Fruit fly (Drosophila melanogaster) whole organism, embryonic: ENCODE results near the gene CG9672.

Experiments
- Ada2b ChIP-seq: fragments of 200-800 bp; sonication (Bioruptor generic); IDR thresholded peaks from 2 replicates; pipeline ENCODE4 v1.3.6; 2022; ENCODE audit warnings: missing biosample characterization, missing genetic modification characterization
- B-H2 ChIP-seq: fragments of 200-800 bp; sonication (Bioruptor generic); optimal IDR thresholded peaks from 2 replicates; lab custom pipeline; 2018; ENCODE audit warnings: missing biosample characterization, mild to moderate bottlenecking, missing genetic modification characterization
- Blimp-1 ChIP-seq: fragments of 200-800 bp; sonication (Bioruptor generic); optimal IDR thresholded peaks from 3 replicates; lab custom pipeline; 2018; ENCODE audit warnings: missing biosample characterization, missing genetic modification characterization, mild to moderate bottlenecking, moderate library complexity, missing genetic modification reagents
- BtbVII ChIP-seq: fragments of 200-800 bp; sonication (Bioruptor generic); optimal IDR thresholded peaks from 3 replicates; lab custom pipeline; 2017; ENCODE audit warnings: missing biosample characterization, mild to moderate bottlenecking, missing genetic modification characterization
- Bteb2 ChIP-seq: fragments of 200-800 bp; sonication (Bioruptor generic); optimal IDR thresholded peaks from 2 replicates; lab custom pipeline; 2016; ENCODE audit warnings: missing biosample characterization, missing genetic modification characterization
- CG10366 ChIP-seq: fragments of 200-800 bp; sonication (Bioruptor generic); IDR thresholded peaks from 2 replicates; pipeline ENCODE4 v1.3.6; 2022; ENCODE audit warnings: missing biosample characterization, missing genetic modification characterization
- CG14860 ChIP-seq: fragments of 200-800 bp; sonication (Bioruptor generic); IDR thresholded peaks from 3 replicates; pipeline ENCODE4 v1.3.6; 2022; ENCODE audit warnings: missing biosample characterization, missing genetic modification characterization; ENCODE audit not compliant: partially characterized antibody
- CG15269 ChIP-seq: fragments of 200-800 bp; sonication (Bioruptor generic); optimal IDR thresholded peaks from 2 replicates; lab custom pipeline; 2018; ENCODE audit warnings: missing biosample characterization, mild to moderate bottlenecking, missing genetic modification characterization, moderate library complexity
- CG30403 ChIP-seq: fragments of 200-800 bp; sonication (Bioruptor generic); optimal IDR thresholded peaks from 3 replicates; lab custom pipeline; 2016; ENCODE audit warnings: missing biosample characterization, missing genetic modification characterization
- CG33213 ChIP-seq: fragments of 200-800 bp; sonication (Bioruptor generic); optimal IDR thresholded peaks from 3 replicates; lab custom pipeline; 2016; ENCODE audit warnings: missing biosample characterization, missing genetic modification characterization
- CG4854 ChIP-seq: fragments of 200-800 bp; sonication (Bioruptor generic); optimal IDR thresholded peaks from 2 replicates; lab custom pipeline; 2016; ENCODE audit warnings: missing biosample characterization, missing genetic modification characterization, inconsistent platforms
- CG6175 ChIP-seq: fragments of 200-800 bp; sonication (Bioruptor generic); IDR thresholded peaks from 3 replicates; pipeline ENCODE4 v1.3.6; 2022; ENCODE audit warnings: missing biosample characterization, missing genetic modification characterization
- CG7271 ChIP-seq: fragments of 200-800 bp; sonication (Bioruptor generic); optimal IDR thresholded peaks from 2 replicates; lab custom pipeline; 2018; ENCODE audit warnings: missing biosample characterization, mild to moderate bottlenecking, missing genetic modification characterization, moderate library complexity
- CG8089 ChIP-seq: fragments of 200-800 bp; sonication (Bioruptor generic); optimal IDR thresholded peaks from 3 replicates; lab custom pipeline; 2016; ENCODE audit warnings: missing biosample characterization, missing genetic modification characterization
- CG8281 ChIP-seq: fragments of 200-800 bp; sonication (Bioruptor generic); optimal IDR thresholded peaks from 2 replicates; lab custom pipeline; 2018; ENCODE audit warnings: missing biosample characterization, mild to moderate bottlenecking, missing genetic modification characterization, moderate library complexity
- CG9817 ChIP-seq: fragments of 200-800 bp; sonication (Bioruptor generic); optimal IDR thresholded peaks from 2 replicates; lab custom pipeline; 2018; ENCODE audit warnings: missing biosample characterization, mild to moderate bottlenecking, missing genetic modification characterization, moderate library complexity
- Camta ChIP-seq: fragments of 200-800 bp; sonication (Bioruptor generic); optimal IDR thresholded peaks from 2 replicates; lab custom pipeline; 2016; ENCODE audit warnings: missing biosample characterization, missing genetic modification characterization
- D19B ChIP-seq: fragments of 200-800 bp; sonication (Bioruptor generic); optimal IDR thresholded peaks from 2 replicates; lab custom pipeline; 2017; ENCODE audit warnings: missing biosample characterization, mild to moderate bottlenecking, missing genetic modification characterization
- Dfd ChIP-seq, 2 experiments: fragments of >200 bp; optimal IDR thresholded peaks; 2 replicates each; lab custom pipeline; 2017; ENCODE audit warnings: missing biosample characterization in 2 of 2, missing genetic modification characterization in 2 of 2
- Doc2 ChIP-seq: fragments of 200-800 bp; sonication (Bioruptor generic); IDR thresholded peaks from 2 replicates; pipeline ENCODE4 v1.3.6; 2022; ENCODE audit warnings: missing biosample characterization, missing genetic modification characterization
- Drgx ChIP-seq: fragments of 200-800 bp; sonication (Bioruptor generic); IDR thresholded peaks from 2 replicates; pipeline ENCODE4 v1.3.6; 2022; ENCODE audit warnings: missing biosample characterization, missing genetic modification characterization
- H2.0 ChIP-seq: fragments of 200-800 bp; sonication (Bioruptor generic); IDR thresholded peaks from 2 replicates; pipeline ENCODE4 v1.3.6; 2022; ENCODE audit warnings: missing biosample characterization, missing genetic modification characterization
- HLH3B ChIP-seq: fragments of 200-800 bp; sonication (Bioruptor generic); IDR thresholded peaks from 2 replicates; pipeline ENCODE4 v1.3.6; 2022; ENCODE audit warnings: missing biosample characterization, missing genetic modification characterization
- MESR4 ChIP-seq: fragments of 200-800 bp; sonication (Bioruptor generic); optimal IDR thresholded peaks from 2 replicates; lab custom pipeline; 2018; ENCODE audit warnings: missing biosample characterization, mild to moderate bottlenecking, missing genetic modification characterization, moderate library complexity
- Med ChIP-seq: fragments of 200-800 bp; sonication (Bioruptor generic); peaks from one replicate; lab custom pipeline; 2016; ENCODE audit warnings: missing biosample characterization, missing genetic modification characterization, mild to moderate bottlenecking, inconsistent platforms, moderate library complexity
- NC2α ChIP-seq: fragments of 200-800 bp; sonication (Bioruptor generic); optimal IDR thresholded peaks from 2 replicates; lab custom pipeline; 2016; ENCODE audit warnings: missing biosample characterization, missing genetic modification characterization
- NC2β ChIP-seq: fragments of 200-800 bp; sonication (Bioruptor generic); optimal IDR thresholded peaks from 2 replicates; lab custom pipeline; 2016; ENCODE audit warnings: missing biosample characterization, missing genetic modification characterization
- Oli ChIP-seq: fragments of 200-800 bp; sonication (Bioruptor generic); optimal IDR thresholded peaks from 2 replicates; lab custom pipeline; 2018; ENCODE audit warnings: missing biosample characterization, mild to moderate bottlenecking, missing genetic modification characterization, moderate library complexity
- Pdp1 ChIP-seq, 2 experiments: fragments of 200-800 bp; sonication (Bioruptor generic); optimal IDR thresholded peaks; 3 replicates each; lab custom pipeline; 2016; ENCODE audit warnings: missing biosample characterization in 2 of 2, missing genetic modification characterization in 2 of 2, mild to moderate bottlenecking in 1 of 2, moderate library complexity in 1 of 2
- Six4 ChIP-seq: fragments of 200-800 bp; sonication (Bioruptor generic); optimal IDR thresholded peaks from 2 replicates; lab custom pipeline; 2016; ENCODE audit warnings: missing biosample characterization, missing genetic modification characterization
- Sox100B ChIP-seq: fragments of 200-800 bp; sonication (Bioruptor generic); optimal IDR thresholded peaks from 3 replicates; lab custom pipeline; 2018; ENCODE audit warnings: missing biosample characterization, mild to moderate bottlenecking, missing genetic modification characterization
- Ssrp ChIP-seq: fragments of 200-800 bp; sonication (Bioruptor generic); optimal IDR thresholded peaks from 2 replicates; lab custom pipeline; 2018; ENCODE audit warnings: missing biosample characterization, mild to moderate bottlenecking, missing genetic modification characterization, moderate library complexity
- Tbp ChIP-seq: fragments of >200 bp; optimal IDR thresholded peaks from 2 replicates; lab custom pipeline; 2018; ENCODE audit warnings: missing biosample characterization, missing genetic modification characterization
- Xbp1 ChIP-seq: fragments of 200-800 bp; sonication (Bioruptor generic); optimal IDR thresholded peaks from 3 replicates; lab custom pipeline; 2016; ENCODE audit warnings: missing biosample characterization, mild to moderate bottlenecking, missing genetic modification characterization
- bcd ChIP-seq: fragments of 200-800 bp; sonication (Bioruptor generic); optimal IDR thresholded peaks from 2 replicates; lab custom pipeline; 2017; ENCODE audit warnings: missing biosample characterization, mild to moderate bottlenecking, missing genetic modification characterization
- esg ChIP-seq: fragments of 200-800 bp; sonication (Bioruptor generic); conservative IDR thresholded peaks from 2 replicates; pipeline ENCODE4 v1.3.6; 2022; ENCODE audit warnings: missing biosample characterization, missing genetic modification characterization
- her ChIP-seq: fragments of 200-800 bp; sonication (Bioruptor generic); optimal IDR thresholded peaks from 2 replicates; lab custom pipeline; 2016; ENCODE audit warnings: missing biosample characterization, missing genetic modification characterization
- hkb ChIP-seq, 2 experiments: fragments of 200-800 bp in 1 of 2; fragments of >200 bp in 1 of 2; sonication (Bioruptor generic) in 1 of 2; IDR thresholded peaks in 1 of 2; optimal IDR thresholded peaks in 1 of 2; 2 replicates each; pipeline versions ENCODE4 v1.3.6 to Lab custom; 2017 to 2022; ENCODE audit warnings: missing biosample characterization in 1 of 2, missing genetic modification characterization in 1 of 2
- mirr ChIP-seq: fragments of 200-800 bp; sonication (Bioruptor generic); optimal IDR thresholded peaks from 3 replicates; lab custom pipeline; 2018; ENCODE audit warnings: missing biosample characterization, mild to moderate bottlenecking, missing genetic modification characterization
- nerfin-1 ChIP-seq: fragments of 200-800 bp; sonication (Bioruptor generic); optimal IDR thresholded peaks from 3 replicates; lab custom pipeline; 2019; ENCODE audit warnings: missing biosample characterization, mild to moderate bottlenecking, missing genetic modification characterization, moderate library complexity
- nmo ChIP-seq: fragments of 200-800 bp; sonication (Bioruptor generic); optimal IDR thresholded peaks from 2 replicates; lab custom pipeline; 2018; ENCODE audit warnings: missing biosample characterization, mild to moderate bottlenecking, missing genetic modification characterization, moderate library complexity
- odd ChIP-seq: fragments of 200-800 bp; sonication (Bioruptor generic); optimal IDR thresholded peaks from 2 replicates; lab custom pipeline; 2017; ENCODE audit warnings: missing biosample characterization, mild to moderate bottlenecking, missing genetic modification characterization
- phol ChIP-seq: fragments of 200-800 bp; sonication (Bioruptor generic); optimal IDR thresholded peaks from 3 replicates; lab custom pipeline; 2018; ENCODE audit warnings: missing biosample characterization, mild to moderate bottlenecking, missing genetic modification characterization, moderate library complexity
- pzg ChIP-seq: fragments of 200-800 bp; sonication (Bioruptor generic); optimal IDR thresholded peaks from 3 replicates; lab custom pipeline; 2018; ENCODE audit warnings: missing biosample characterization, mild to moderate bottlenecking, missing genetic modification characterization, moderate library complexity
- rib ChIP-seq: fragments of 200-800 bp; sonication (Bioruptor generic); IDR thresholded peaks from 2 replicates; pipeline ENCODE4 v1.3.6; 2022; ENCODE audit warnings: missing biosample characterization, missing genetic modification characterization
- seq ChIP-seq: fragments of 200-800 bp; sonication (Bioruptor generic); IDR thresholded peaks from 2 replicates; pipeline ENCODE4 v1.3.6; 2022; ENCODE audit warnings: missing biosample characterization, missing genetic modification characterization
- so ChIP-seq: fragments of 200-800 bp; sonication (Bioruptor generic); IDR thresholded peaks from 3 replicates; pipeline ENCODE4 v1.3.6; 2022; ENCODE audit warnings: missing biosample characterization, missing genetic modification characterization
- usp ChIP-seq: fragments of >200 bp; optimal IDR thresholded peaks from 2 replicates; lab custom pipeline; 2017; ENCODE audit warnings: missing biosample characterization, missing genetic modification characterization
- vvl ChIP-seq: fragments of 200-800 bp; sonication (Bioruptor generic); IDR thresholded peaks from 2 replicates; pipeline ENCODE4 v1.3.6; 2022; ENCODE audit warnings: missing biosample characterization, missing genetic modification characterization
- zf30C ChIP-seq: fragments of 200-800 bp; sonication (Bioruptor generic); optimal IDR thresholded peaks from 3 replicates; lab custom pipeline; 2018; ENCODE audit warnings: missing biosample characterization, mild to moderate bottlenecking, missing genetic modification characterization
- zfh2 ChIP-seq: fragments of 200-800 bp; sonication (Bioruptor generic); optimal IDR thresholded peaks from 2 replicates; lab custom pipeline; 2016; ENCODE audit warnings: missing biosample characterization, missing genetic modification characterization

The CG9672 gene

DNA sequence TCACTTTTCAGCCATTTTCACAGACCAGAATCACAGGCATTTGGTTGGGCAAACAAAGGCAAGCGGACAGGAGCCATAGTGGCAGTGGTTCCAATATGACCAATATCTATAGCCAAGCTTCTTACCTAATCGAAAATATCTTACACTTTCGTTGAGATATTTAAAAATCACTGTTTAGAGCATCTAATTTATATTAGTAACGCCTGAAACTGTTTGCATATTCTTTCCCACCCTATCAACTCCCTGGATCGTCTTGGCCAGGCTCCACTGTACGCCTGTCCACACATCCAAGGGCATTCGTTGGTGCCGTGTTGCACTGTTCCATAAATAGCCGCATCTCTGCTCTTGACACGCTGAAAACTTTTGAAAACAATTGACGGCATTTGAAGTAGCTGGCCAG lies 16.2 kb downstream of the CG9672 start (continued):
- TF ChIP-seq nerfin-1 (tag; lab: Kevin White, UChicago) (peak; percentile 11), rib (GFP tag; lab: Robert Waterston, UW) (no peak), Med (GFP tag; lab: Kevin White, UChicago) (peak; percentile 80), CG8089 (GFP tag; lab: Kevin White, UChicago) (peak; percentile 7), hkb (optimal IDR thresholded peaks at IDR 0.05; lab: Kevin White, UChicago) (no peak), hkb (GFP tag; IDR thresholded peaks at IDR 0.05; lab: Robert Waterston, UW) (0 out of 2 replicates have a peak, but pooled peaks have one; percentile 9), CG9817 (tag; lab: Kevin White, UChicago) (no peak), zf30C (GFP tag; lab: Kevin White, UChicago) (no peak), Drgx (peak; percentile 55; the same call in 1 of the 2 replicates), Six4 (GFP tag; lab: Kevin White, UChicago) (no peak), so (0 out of 3 replicates have a peak, but pooled peaks have one; percentile 38), esg (GFP tag; lab: Robert Waterston, UW) (0 out of 2 replicates have a peak, but pooled peaks have one; percentile 9), CG33213 (GFP tag; lab: Kevin White, UChicago) (no peak), BtbVII (GFP tag; lab: Kevin White, UChicago) (no peak), bcd (GFP tag; lab: Kevin White, UChicago) (no peak), CG14860 (no peak), vvl (GFP tag; lab: Robert Waterston, UW) (peak; percentile 40; the same call in 1 of the 2 replicates), mirr (GFP tag; lab: Kevin White, UChicago) (no peak), NC2α (GFP tag; lab: Kevin White, UChicago) (no peak), phol (tag; lab: Kevin White, UChicago) (peak; percentile 35), pzg (no peak), Pdp1 (GFP tag; optimal IDR thresholded peaks at IDR 0.05; lab: Kevin White, UChicago) (peak; percentile 11 to 34), CG15269 (tag; lab: Kevin White, UChicago) (peak; percentile 14), usp (GFP tag; lab: Kevin White, UChicago) (no peak), her (GFP tag; lab: Kevin White, UChicago) (no peak), CG30403 (GFP tag; lab: Kevin White, UChicago) (peak; percentile 21), CG8281 (tag; lab: Kevin White, UChicago) (no peak), NC2β (GFP tag; lab: Kevin White, UChicago) (no peak), D19B (GFP tag; lab: Kevin White, UChicago) (no peak), Sox100B (no peak), Camta (GFP tag; lab: Kevin White, UChicago) (no peak), seq (no peak), Tbp (GFP tag; lab: Kevin White, UChicago) (no peak), Ada2b (GFP tag; lab: Robert Waterston, UW) (no peak), B-H2 (no peak), Ssrp (tag; lab: Kevin White, UChicago) (peak; percentile 17), CG7271 (tag; lab: Kevin White, UChicago) (no peak), Doc2 (GFP tag; lab: Robert Waterston, UW) (no peak), Dfd (GFP tag; optimal IDR thresholded peaks at IDR 0.05; lab: Kevin White, UChicago) (no peak), Bteb2 (GFP tag; lab: Kevin White, UChicago) (no peak), nmo (peak; percentile 19), zfh2 (GFP tag; lab: Kevin White, UChicago) (no peak), Oli (tag; lab: Kevin White, UChicago) (peak; percentile 28), Blimp-1 (GFP tag; lab: Kevin White, UChicago) (peak; percentile 28), Xbp1 (GFP tag; lab: Kevin White, UChicago) (peak; percentile 5), HLH3B (GFP tag; lab: Robert Waterston, UW) (peak; percentile 44; the same call in 1 of the 2 replicates), CG6175 (no peak), CG4854 (no peak), H2.0 (GFP tag; lab: Robert Waterston, UW) (peak; percentile 55), odd (no peak), MESR4 (GFP tag; lab: Kevin White, UChicago) (no peak), CG10366 (peak; percentile 42)
